Worm (Caenorhabditis elegans): Measurements from ENCODE around the gene T25G12.13.

Gene T25G12.13

ce11 chrX:17216178-17216577 is 27.0 kb upstream of the T25G12.13 start (continued):
- no peak for TF ChIP-seq nhr-76 (tag; optimal IDR thresholded peaks at IDR 0.05)
- no peak for TF ChIP-seq duxl-1 (tag; optimal IDR thresholded peaks at IDR 0.05; ENCODE audit: poor library complexity)
- no peak for TF ChIP-seq set-16 (GFP tag; IDR thresholded peaks at IDR 0.05)
- peak; percentile 50 for TF ChIP-seq dve-1 (tag; optimal IDR thresholded peaks at IDR 0.05; ENCODE audit: insufficient read depth)
- no peak for TF ChIP-seq tag-97 (GFP tag; IDR thresholded peaks at IDR 0.05)
- TF ChIP-seq dmd-8 (GFP tag; IDR thresholded peaks at IDR 0.05), result no peak
- TF ChIP-seq pha-4 (GFP tag; IDR thresholded peaks at IDR 0.05), result peak; percentile 4; the same call in 1 of the 2 replicates
- TF ChIP-seq pha-4 (tag; optimal IDR thresholded peaks at IDR 0.05), result no peak
- TF ChIP-seq cey-2 (tag; optimal IDR thresholded peaks at IDR 0.05; ENCODE audit: borderline replicate concordance, insufficient read depth), result no peak
- TF ChIP-seq nhr-25 (tag; optimal IDR thresholded peaks at IDR 0.05; ENCODE audit: borderline replicate concordance, insufficient read depth), result no peak
- TF ChIP-seq nhr-11 (tag; optimal IDR thresholded peaks at IDR 0.05), result peak; percentile 86
- no peak for TF ChIP-seq nhr-111 (GFP tag; optimal IDR thresholded peaks at IDR 0.05)
- no peak for TF ChIP-seq skn-1 (tag; optimal IDR thresholded peaks at IDR 0.05)
- no peak for TF ChIP-seq lin-39 (tag; optimal IDR thresholded peaks at IDR 0.05)
- no peak for TF ChIP-seq snpc-4 (tag; optimal IDR thresholded peaks at IDR 0.05)
- TF ChIP-seq unc-62 (GFP tag; optimal IDR thresholded peaks at IDR 0.05 in 1 of 2), result no peak
- TF ChIP-seq unc-62 (tag; optimal IDR thresholded peaks at IDR 0.05), result no peak
- TF ChIP-seq ceh-28 (tag; optimal IDR thresholded peaks at IDR 0.05), result no peak
- TF ChIP-seq mdl-1 (tag; optimal IDR thresholded peaks at IDR 0.05), result peak; percentile 71 to 88
- TF ChIP-seq ZK546.5 (tag; optimal IDR thresholded peaks at IDR 0.05), result no peak
- TF ChIP-seq Y48G9A.11 (GFP tag; IDR thresholded peaks at IDR 0.05), result no peak
- TF ChIP-seq madf-9 (GFP tag; conservative IDR thresholded peaks at IDR 0.05), result no peak
- no peak for TF ChIP-seq spr-1 (tag; optimal IDR thresholded peaks at IDR 0.05)
- TF ChIP-seq snpc-1.2 (GFP tag; IDR thresholded peaks at IDR 0.05), result no peak
- no peak for TF ChIP-seq aly-2 (tag; optimal IDR thresholded peaks at IDR 0.05)
- TF ChIP-seq lin-29 (GFP tag; IDR thresholded peaks at IDR 0.05), result no peak
- no peak for TF ChIP-seq D1046.2 (GFP tag; IDR thresholded peaks at IDR 0.05)
- peak; percentile 63 for TF ChIP-seq hlh-11 (tag; optimal IDR thresholded peaks at IDR 0.05)
- TF ChIP-seq sdz-12 (GFP tag; optimal IDR thresholded peaks at IDR 0.05), result no peak
- TF ChIP-seq saeg-2 (GFP tag; IDR thresholded peaks at IDR 0.05), result no peak
- no peak for TF ChIP-seq lim-7 (GFP tag; IDR thresholded peaks at IDR 0.05)
- TF ChIP-seq nhr-77 (tag; optimal IDR thresholded peaks at IDR 0.05), result no peak
- peak; percentile 0 for TF ChIP-seq mes-2 (tag; optimal IDR thresholded peaks at IDR 0.05; ENCODE audit: poor library complexity, severe bottlenecking)
- TF ChIP-seq unc-130 (GFP tag; optimal IDR thresholded peaks at IDR 0.05), result no peak
- no peak for TF ChIP-seq dpl-1 (GFP tag; optimal IDR thresholded peaks at IDR 0.05)
- no peak for TF ChIP-seq lir-3 (tag; optimal IDR thresholded peaks at IDR 0.05)
- no peak for TF ChIP-seq aha-1 (tag)
- peak; percentile 58 for TF ChIP-seq dmd-6 (GFP tag; IDR thresholded peaks at IDR 0.05)
- no peak for TF ChIP-seq Y5F2A.4 (GFP tag; optimal IDR thresholded peaks at IDR 0.05)
- TF ChIP-seq lin-13 (GFP tag; optimal IDR thresholded peaks at IDR 0.05), result no peak
- peak; percentile 11 for TF ChIP-seq mep-1 (tag; optimal IDR thresholded peaks at IDR 0.05)
- peak; percentile 79 for TF ChIP-seq mxl-3 (GFP tag; optimal IDR thresholded peaks at IDR 0.05)
- no peak for TF ChIP-seq egl-27 (tag; optimal IDR thresholded peaks at IDR 0.05)
- TF ChIP-seq ceh-32 (tag; optimal IDR thresholded peaks at IDR 0.05; ENCODE audit: poor library complexity), result no peak
- no peak for TF ChIP-seq ceh-44 (GFP tag; IDR thresholded peaks at IDR 0.05)
- TF ChIP-seq zfp-3 (GFP tag; conservative IDR thresholded peaks at IDR 0.05), result no peak
- 0 out of 2 replicates have a peak, but pooled peaks have one; percentile 30 for TF ChIP-seq tra-1 (GFP tag; IDR thresholded peaks at IDR 0.05)
- no peak for TF ChIP-seq nhr-6 (tag; optimal IDR thresholded peaks at IDR 0.05)
- TF ChIP-seq Y75B8A.6 (GFP tag; IDR thresholded peaks at IDR 0.05), result no peak
- no peak for TF ChIP-seq unc-39 (tag; optimal IDR thresholded peaks at IDR 0.05)
- TF ChIP-seq daf-8 (GFP tag; IDR thresholded peaks at IDR 0.05), result no peak
- no peak for TF ChIP-seq F49E8.2 (tag; optimal IDR thresholded peaks at IDR 0.05; ENCODE audit: borderline replicate concordance)

All from whole organism, L4 larva.